Worm (Caenorhabditis elegans) whole organism, young adult: ENCODE data around the gene F14F8.9.

Source experiments
- D2030.7 ChIP-seq: fragments of 200-800 bp; sonication (Bioruptor generic); IDR thresholded peaks from 2 replicates; pipeline ENCODE4 v1.3.6; 2022; ENCODE audit warnings: missing genetic modification reagents, missing genetic modification characterization, missing compliant biosample characterization
- F39B2.1 ChIP-seq: fragments of 200-800 bp; sonication (Bioruptor generic); IDR thresholded peaks from 2 replicates; pipeline ENCODE4 v1.3.6; 2022; ENCODE audit warnings: missing genetic modification reagents, missing genetic modification characterization, missing compliant biosample characterization
- F57C9.4 ChIP-seq: sonication (generic microtip); optimal IDR thresholded peaks from 2 replicates; lab custom pipeline; 2017; ENCODE audit warnings: mild to moderate bottlenecking, missing genetic modification characterization, missing compliant biosample characterization
- T07F8.4 ChIP-seq: sonication (generic microtip); optimal IDR thresholded peaks from 2 replicates; lab custom pipeline; 2016; ENCODE audit warnings: mild to moderate bottlenecking, missing genetic modification characterization, moderate library complexity, missing compliant biosample characterization
- T26A5.8 ChIP-seq: sonication (generic microtip); optimal IDR thresholded peaks from 2 replicates; lab custom pipeline; 2016; ENCODE audit warnings: missing genetic modification characterization, missing compliant biosample characterization
- Y79H2A.3 ChIP-seq: fragments of 200-800 bp; sonication (Bioruptor generic); conservative IDR thresholded peaks from 2 replicates; pipeline ENCODE4 v1.3.6; 2022; ENCODE audit warnings: missing genetic modification reagents, missing genetic modification characterization, missing compliant biosample characterization
- Y95B8A.8 ChIP-seq: fragments of 200-800 bp; sonication (Bioruptor generic); IDR thresholded peaks from 2 replicates; pipeline ENCODE4 v1.3.6; 2022; ENCODE audit warnings: missing genetic modification reagents, missing genetic modification characterization, missing compliant biosample characterization
- ZK185.1 ChIP-seq: sonication (generic microtip); optimal IDR thresholded peaks from 2 replicates; lab custom pipeline; 2016; ENCODE audit warnings: mild to moderate bottlenecking, missing genetic modification characterization, missing compliant biosample characterization; ENCODE audit not compliant: poor library complexity, severe bottlenecking
- aptf-2 ChIP-seq: fragments of 200-800 bp; sonication (Bioruptor generic); conservative IDR thresholded peaks from 2 replicates; pipeline ENCODE4 v1.3.6; 2022; ENCODE audit warnings: missing genetic modification reagents, missing genetic modification characterization, missing compliant biosample characterization
- cebp-2 ChIP-seq: fragments of 200-800 bp; sonication (Bioruptor generic); IDR thresholded peaks from 2 replicates; pipeline ENCODE4 v1.3.6; 2022; ENCODE audit warnings: missing genetic modification characterization, missing compliant biosample characterization
- ceh-100 ChIP-seq: fragments of 200-800 bp; sonication (Bioruptor generic); IDR thresholded peaks from 2 replicates; pipeline ENCODE4 v1.3.6; 2022; ENCODE audit warnings: missing genetic modification reagents, missing genetic modification characterization, missing compliant biosample characterization
- ceh-40 ChIP-seq: fragments of 200-800 bp; sonication (Bioruptor generic); IDR thresholded peaks from 2 replicates; pipeline ENCODE4 v1.3.6; 2022; ENCODE audit warnings: missing genetic modification characterization, missing compliant biosample characterization
- chd-7 ChIP-seq: sonication (generic microtip); optimal IDR thresholded peaks from 2 replicates; lab custom pipeline; 2016; ENCODE audit warnings: mild to moderate bottlenecking, missing genetic modification characterization, moderate library complexity, missing compliant biosample characterization
- efl-1 ChIP-seq: fragments of 150-350 bp; optimal IDR thresholded peaks from 2 replicates; lab custom pipeline; 2014; ENCODE audit warnings: missing biosample characterization, missing genetic modification reagents, missing genetic modification characterization
- hlh-26 ChIP-seq: fragments of 200-800 bp; sonication (Bioruptor generic); conservative IDR thresholded peaks from 2 replicates; pipeline ENCODE4 v1.3.6; 2022; ENCODE audit warnings: missing genetic modification reagents, missing genetic modification characterization, missing compliant biosample characterization
- hmg-1.2 ChIP-seq: fragments of 200-800 bp; sonication (Bioruptor generic); IDR thresholded peaks from 2 replicates; pipeline ENCODE4 v1.3.6; 2022; ENCODE audit warnings: missing genetic modification reagents, missing genetic modification characterization, missing compliant biosample characterization
- lin-26 ChIP-seq: fragments of 200-800 bp; sonication (Bioruptor generic); IDR thresholded peaks from 2 replicates; pipeline ENCODE4 v1.3.6; 2022; ENCODE audit warnings: missing genetic modification reagents, missing genetic modification characterization, missing compliant biosample characterization
- lin-40 ChIP-seq: sonication (generic microtip); optimal IDR thresholded peaks from 2 replicates; lab custom pipeline; 2016; ENCODE audit warnings: missing genetic modification characterization, mild to moderate bottlenecking, missing compliant biosample characterization, missing genotype, missing genetic modification reagents
- lir-1 ChIP-seq: fragments of 200-800 bp; sonication (Bioruptor generic); conservative IDR thresholded peaks from 2 replicates; pipeline ENCODE4 v1.3.6; 2022; ENCODE audit warnings: missing genetic modification reagents, missing genetic modification characterization, missing compliant biosample characterization
- madf-3 ChIP-seq: fragments of 200-800 bp; sonication (Bioruptor generic); IDR thresholded peaks from 2 replicates; pipeline ENCODE4 v1.3.6; 2022; ENCODE audit warnings: missing genetic modification reagents, missing genetic modification characterization, missing compliant biosample characterization
- madf-8 ChIP-seq: fragments of 200-800 bp; sonication (Bioruptor generic); conservative IDR thresholded peaks from 2 replicates; pipeline ENCODE4 v1.3.6; 2022; ENCODE audit warnings: missing genetic modification reagents, missing genetic modification characterization, missing compliant biosample characterization
- mxl-1 ChIP-seq: sonication (generic microtip); optimal IDR thresholded peaks from 2 replicates; lab custom pipeline; 2016; ENCODE audit warnings: missing genetic modification characterization, missing compliant biosample characterization
- nhr-90 ChIP-seq: sonication (generic microtip); optimal IDR thresholded peaks from 2 replicates; lab custom pipeline; 2016; ENCODE audit warnings: missing genotype, mild to moderate bottlenecking, missing genetic modification characterization, missing compliant biosample characterization
- rec-8 ChIP-seq, 2 experiments: sonication (generic microtip); optimal IDR thresholded peaks; 2 replicates each; lab custom pipeline; 2016; ENCODE audit warnings: mild to moderate bottlenecking in 2 of 2, missing genetic modification characterization in 2 of 2, missing genetic modification reagents in 2 of 2, missing genotype in 2 of 2, missing biosample characterization in 1 of 2, missing compliant biosample characterization in 1 of 2, moderate library complexity in 1 of 2
- snpc-1.3 ChIP-seq: sonication (generic microtip); optimal IDR thresholded peaks from 2 replicates; lab custom pipeline; 2017; ENCODE audit warnings: missing genetic modification characterization, mild to moderate bottlenecking, missing compliant biosample characterization, antibody characterized with exemption, moderate library complexity, missing genotype, missing genetic modification reagents; ENCODE audit not compliant: insufficient read depth
- snpc-4 ChIP-seq, 5 experiments: fragments of 150-350 bp in 1 of 5; sonication (generic microtip) in 4 of 5; optimal IDR thresholded peaks; 2 replicates each; lab custom pipeline; 2014 to 2018; ENCODE audit warnings: missing genetic modification characterization in 5 of 5, missing biosample characterization in 3 of 5, antibody characterized with exemption in 2 of 5, mild to moderate bottlenecking in 2 of 5, missing compliant biosample characterization in 2 of 5, missing genotype in 2 of 5, moderate library complexity in 2 of 5, missing genetic modification reagents in 1 of 5
- tbp1 ChIP-seq: fragments of 200-800 bp; sonication (Bioruptor generic); optimal IDR thresholded peaks from 2 replicates; lab custom pipeline; 2018; ENCODE audit warnings: mild to moderate bottlenecking, missing genetic modification characterization, missing compliant biosample characterization
- xnd-1 ChIP-seq: sonication (generic microtip); optimal IDR thresholded peaks from 2 replicates; lab custom pipeline; 2016; ENCODE audit warnings: missing genotype, missing genetic modification reagents, missing genetic modification characterization, missing compliant biosample characterization
- zfh-2 ChIP-seq: fragments of 200-800 bp; sonication (Bioruptor generic); conservative IDR thresholded peaks from 2 replicates; pipeline ENCODE4 v1.3.6; 2022; ENCODE audit warnings: missing genetic modification reagents, missing genetic modification characterization, missing compliant biosample characterization
- ztf-26 ChIP-seq: sonication (generic microtip); optimal IDR thresholded peaks from 2 replicates; lab custom pipeline; 2017; ENCODE audit warnings: missing genetic modification characterization, missing compliant biosample characterization
- ztf-28 ChIP-seq: fragments of 200-800 bp; sonication (Bioruptor generic); IDR thresholded peaks from 2 replicates; pipeline ENCODE4 v1.3.6; 2022; ENCODE audit warnings: missing genetic modification reagents, missing genetic modification characterization, missing compliant biosample characterization
- ztf-6 ChIP-seq: fragments of 200-800 bp; sonication (Bioruptor generic); IDR thresholded peaks from 2 replicates; pipeline ENCODE4 v1.3.6; 2022; ENCODE audit warnings: missing genetic modification reagents, missing genetic modification characterization, missing compliant biosample characterization

F14F8.9 gene

ce11 chrV:16706549-16706948 lies 38.2 kb upstream of the F14F8.9 start, which contains the start of gene clec-9 (continued):
- no peak for TF ChIP-seq zfh-2 (GFP tag; lab: Robert Waterston, UW)
- TF ChIP-seq T07F8.4 (tag; lab: Kevin White, UChicago), result no peak
- no peak for TF ChIP-seq lin-40 (tag; lab: Kevin White, UChicago)
- no peak for TF ChIP-seq hmg-1.2 (GFP tag; lab: Robert Waterston, UW)

ce11 chrV:16699752-16700259 lies 31.4 kb upstream of the F14F8.9 start, which contains the start of gene Y70C5C.1:
TSS of gene Y70C5C.1 (plus strand) at chrV:16700209.
- TF ChIP-seq hlh-26 (GFP tag; lab: Robert Waterston, UW) (no peak), rec-8 (tag; optimal IDR thresholded peaks at IDR 0.05; lab: Kevin White, UChicago) (no peak), Y95B8A.8 (GFP tag; lab: Robert Waterston, UW) (no peak), ztf-26 (tag; lab: Kevin White, UChicago) (no peak), madf-3 (GFP tag; lab: Robert Waterston, UW) (0 out of 2 replicates have a peak, but pooled peaks have one; percentile 7), T26A5.8 (tag; lab: Kevin White, UChicago) (no peak)

DNA sequence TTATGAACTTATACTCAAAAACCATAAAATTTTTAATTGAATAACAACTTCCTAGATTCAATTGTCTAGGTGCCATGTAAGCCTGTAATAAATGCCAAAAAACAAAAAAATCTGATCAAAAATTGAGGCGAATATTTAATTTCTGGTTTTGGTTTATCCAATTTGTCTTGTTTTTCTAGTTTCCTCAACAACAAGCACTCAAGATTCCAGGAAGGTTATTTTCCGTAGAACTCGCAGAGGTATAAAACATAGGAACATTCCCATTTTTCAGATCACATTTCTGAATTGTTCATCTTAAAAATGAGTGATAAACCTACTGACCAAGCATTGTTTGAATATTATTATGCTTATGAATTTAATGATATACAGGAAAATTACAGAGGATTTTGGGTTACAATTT lies 28.8 kb upstream of the F14F8.9 start, which contains the start of gene srw-41:
Gene srw-41 (plus strand): TSS at position 301 of the 400 bp plus-strand sequence.
- TF ChIP-seq snpc-4 (GFP tag; optimal IDR thresholded peaks at IDR 0.05; lab: Kevin White, UChicago) (no peak), snpc-4 (tag; optimal IDR thresholded peaks at IDR 0.05; lab: Kevin White, UChicago) (no peak), mxl-1 (tag; lab: Kevin White, UChicago) (no peak), tbp1 (no peak), F57C9.4 (tag; lab: Kevin White, UChicago) (no peak)

ce11 chrV:16695499-16695898 lies 27.1 kb upstream of the F14F8.9 start:
- TF ChIP-seq snpc-1.3 (no peak), zfh-2 (GFP tag; lab: Robert Waterston, UW) (no peak), hlh-26 (GFP tag; lab: Robert Waterston, UW) (no peak), xnd-1 (tag; lab: Kevin White, UChicago) (no peak), lin-26 (GFP tag; lab: Robert Waterston, UW) (no peak), ceh-40 (no peak), D2030.7 (GFP tag; lab: Robert Waterston, UW) (no peak), nhr-90 (tag; lab: Kevin White, UChicago) (no peak), Y79H2A.3 (GFP tag; lab: Robert Waterston, UW) (no peak), lir-1 (no peak), madf-8 (GFP tag; lab: Robert Waterston, UW) (no peak), F39B2.1 (GFP tag; lab: Robert Waterston, UW) (no peak), ZK185.1 (tag; lab: Kevin White, UChicago) (no peak), cebp-2 (no peak), ceh-100 (no peak), aptf-2 (no peak), ztf-28 (GFP tag; lab: Robert Waterston, UW) (no peak)

DNA sequence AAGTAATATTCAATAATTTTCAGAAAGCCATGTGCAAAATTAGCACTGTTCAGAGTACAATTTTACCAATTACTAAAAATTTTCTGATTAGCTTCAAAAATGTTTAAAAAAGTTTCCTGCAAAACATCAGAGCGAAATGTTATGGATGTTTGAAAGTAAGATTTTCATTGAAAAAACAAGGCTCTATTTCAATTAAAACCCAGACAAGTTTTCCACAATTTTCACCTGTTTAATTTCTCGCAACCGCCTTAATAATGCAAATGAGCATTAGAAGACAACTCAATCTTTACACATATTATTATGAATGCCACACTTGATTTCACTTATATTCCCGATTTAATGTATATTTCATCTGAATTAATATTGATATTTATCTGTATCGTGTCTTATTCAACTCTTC lies 26.2 kb upstream of the F14F8.9 start, which contains the start of gene srz-101:
Gene srz-101 (plus strand): TSS at position 301 of the 400 bp plus-strand sequence.
- TF ChIP-seq rec-8 (tag; optimal IDR thresholded peaks at IDR 0.05; lab: Kevin White, UChicago) (no peak), nhr-90 (tag; lab: Kevin White, UChicago) (no peak), chd-7 (tag; lab: Kevin White, UChicago) (no peak), ztf-28 (GFP tag; lab: Robert Waterston, UW) (no peak), ztf-6 (no peak), efl-1 (GFP tag; lab: Kevin White, UChicago) (no peak)
